Worm (Caenorhabditis elegans) whole organism, young adult: Measurements from ENCODE around the gene vglu-3.

Source experiments
- nhr-120 ChIP-seq: fragments of 200-800 bp; sonication (Bioruptor generic); IDR thresholded peaks from 2 replicates; pipeline ENCODE4 v1.3.6; 2022; ENCODE audit warnings: missing genetic modification characterization, missing compliant biosample characterization
- snpc-3.4 ChIP-seq: sonication (generic microtip); optimal IDR thresholded peaks from 2 replicates; lab custom pipeline; 2017; ENCODE audit warnings: missing genetic modification characterization, mild to moderate bottlenecking, missing compliant biosample characterization, antibody characterized with exemption, moderate library complexity, missing genotype, missing genetic modification reagents

- no peak for TF ChIP-seq snpc-3.4 (tag; lab: Kevin White, UChicago)
- TF ChIP-seq nhr-120 = no peak
Measured at ce11 chrIII:10314234-10314633, 14.1 kb downstream of the vglu-3 start.
